Worm (Caenorhabditis elegans) whole organism, young adult: ENCODE data around the gene nmr-2.

Experiments used
- B0261.1 ChIP-seq: sonication (generic microtip); optimal IDR thresholded peaks from 2 replicates; lab custom pipeline; 2016; ENCODE audit warnings: mild to moderate bottlenecking, missing genetic modification characterization, moderate library complexity, missing compliant biosample characterization
- B0336.3 ChIP-seq: fragments of 200-800 bp; sonication (Bioruptor generic); IDR thresholded peaks from 2 replicates; pipeline ENCODE4 v1.3.6; 2022; ENCODE audit warnings: missing genetic modification characterization, missing compliant biosample characterization
- C17E4.6 ChIP-seq: fragments of 200-800 bp; sonication (Bioruptor generic); IDR thresholded peaks from 2 replicates; pipeline ENCODE4 v1.3.6; 2022; ENCODE audit warnings: missing genetic modification reagents, missing genetic modification characterization, missing compliant biosample characterization
- F10E7.11 ChIP-seq: sonication (generic microtip); optimal IDR thresholded peaks from 2 replicates; lab custom pipeline; 2017; ENCODE audit warnings: mild to moderate bottlenecking, missing genetic modification characterization, moderate library complexity, missing compliant biosample characterization
- F33H1.4 ChIP-seq: fragments of 200-800 bp; sonication (Bioruptor generic); IDR thresholded peaks from 2 replicates; pipeline ENCODE4 v1.3.6; 2022; ENCODE audit warnings: missing genetic modification reagents, missing genetic modification characterization, missing compliant biosample characterization
- F55B11.4 ChIP-seq: sonication (generic microtip); optimal IDR thresholded peaks from 2 replicates; lab custom pipeline; 2016; ENCODE audit warnings: missing compliant biosample characterization, missing genetic modification characterization, borderline replicate concordance; ENCODE audit not compliant: insufficient read depth
- F57A8.1 ChIP-seq: fragments of 200-800 bp; sonication (Bioruptor generic); optimal IDR thresholded peaks from 2 replicates; lab custom pipeline; 2018; ENCODE audit warnings: mild to moderate bottlenecking, missing genetic modification characterization, moderate library complexity, missing compliant biosample characterization
- T26A5.8 ChIP-seq: sonication (generic microtip); optimal IDR thresholded peaks from 2 replicates; lab custom pipeline; 2016; ENCODE audit warnings: missing genetic modification characterization, missing compliant biosample characterization
- Y53F4B.3 ChIP-seq: fragments of 200-800 bp; sonication (Bioruptor generic); IDR thresholded peaks from 2 replicates; pipeline ENCODE4 v1.3.6; 2022; ENCODE audit warnings: missing genetic modification reagents, missing genetic modification characterization, missing compliant biosample characterization
- Y56A3A.18 ChIP-seq: fragments of 200-800 bp; sonication (Bioruptor generic); IDR thresholded peaks from 2 replicates; pipeline ENCODE4 v1.3.6; 2022; ENCODE audit warnings: missing genetic modification reagents, missing genetic modification characterization, missing compliant biosample characterization
- ama-1 ChIP-seq, 3 experiments: fragments of 150-350 bp in 1 of 3; sonication (generic microtip) in 2 of 3; optimal IDR thresholded peaks; 2 replicates each; lab custom pipeline; 2014 to 2018; ENCODE audit warnings: missing biosample characterization in 2 of 3, missing genetic modification characterization in 2 of 3, missing genetic modification reagents in 2 of 3
- atf-7 ChIP-seq: sonication (generic microtip); optimal IDR thresholded peaks from 2 replicates; lab custom pipeline; 2017; ENCODE audit warnings: mild to moderate bottlenecking, missing genetic modification characterization, missing compliant biosample characterization
- athp-1 ChIP-seq: sonication (generic microtip); optimal IDR thresholded peaks from 2 replicates; lab custom pipeline; 2017; ENCODE audit warnings: mild to moderate bottlenecking, missing genetic modification characterization, missing compliant biosample characterization
- bed-2 ChIP-seq: fragments of 200-800 bp; sonication (Bioruptor generic); IDR thresholded peaks from 2 replicates; pipeline ENCODE4 v1.3.6; 2022; ENCODE audit warnings: missing genetic modification reagents, missing genetic modification characterization, missing compliant biosample characterization
- ccch-3 ChIP-seq: fragments of 200-800 bp; sonication (Bioruptor generic); optimal IDR thresholded peaks from 2 replicates; lab custom pipeline; 2018; ENCODE audit warnings: mild to moderate bottlenecking, missing genetic modification characterization, missing compliant biosample characterization
- cebp-2 ChIP-seq: fragments of 200-800 bp; sonication (Bioruptor generic); IDR thresholded peaks from 2 replicates; pipeline ENCODE4 v1.3.6; 2022; ENCODE audit warnings: missing genetic modification characterization, missing compliant biosample characterization
- ceh-100 ChIP-seq: fragments of 200-800 bp; sonication (Bioruptor generic); IDR thresholded peaks from 2 replicates; pipeline ENCODE4 v1.3.6; 2022; ENCODE audit warnings: missing genetic modification reagents, missing genetic modification characterization, missing compliant biosample characterization
- ceh-27 ChIP-seq: fragments of 200-800 bp; sonication (Bioruptor generic); optimal IDR thresholded peaks from 2 replicates; lab custom pipeline; 2018; ENCODE audit warnings: mild to moderate bottlenecking, missing genetic modification characterization, moderate library complexity, missing compliant biosample characterization
- ceh-58 ChIP-seq: fragments of 200-800 bp; sonication (Bioruptor generic); IDR thresholded peaks from 2 replicates; pipeline ENCODE4 v1.3.6; 2022; ENCODE audit warnings: missing genetic modification characterization, missing compliant biosample characterization
- ceh-79 ChIP-seq: sonication (generic microtip); optimal IDR thresholded peaks from 2 replicates; lab custom pipeline; 2017; ENCODE audit warnings: mild to moderate bottlenecking, missing genetic modification characterization, missing compliant biosample characterization
- die-1 ChIP-seq: sonication (generic microtip); optimal IDR thresholded peaks from 2 replicates; lab custom pipeline; 2016; ENCODE audit warnings: missing genotype, mild to moderate bottlenecking, missing genetic modification characterization, missing compliant biosample characterization
- dox-1 ChIP-seq: fragments of 200-800 bp; sonication (Bioruptor generic); IDR thresholded peaks from 2 replicates; pipeline ENCODE4 v1.3.6; 2022; ENCODE audit warnings: missing genetic modification reagents, missing genetic modification characterization, missing compliant biosample characterization
- efl-1 ChIP-seq: fragments of 150-350 bp; optimal IDR thresholded peaks from 2 replicates; lab custom pipeline; 2014; ENCODE audit warnings: missing biosample characterization, missing genetic modification reagents, missing genetic modification characterization
- ekl-4 ChIP-seq: fragments of 200-800 bp; sonication (Bioruptor generic); IDR thresholded peaks from 2 replicates; pipeline ENCODE4 v1.3.6; 2022; ENCODE audit warnings: missing genetic modification reagents, missing genetic modification characterization, missing compliant biosample characterization
- ets-4 ChIP-seq: fragments of 200-800 bp; sonication (Bioruptor generic); optimal IDR thresholded peaks from 2 replicates; lab custom pipeline; 2018; ENCODE audit warnings: mild to moderate bottlenecking, missing genetic modification characterization, missing compliant biosample characterization
- fkh-3 ChIP-seq: sonication (generic microtip); optimal IDR thresholded peaks from 2 replicates; lab custom pipeline; 2016; ENCODE audit warnings: mild to moderate bottlenecking, missing genetic modification characterization, missing compliant biosample characterization
- hlh-12 ChIP-seq: sonication (generic microtip); optimal IDR thresholded peaks from 2 replicates; lab custom pipeline; 2016; ENCODE audit warnings: missing genetic modification characterization, missing compliant biosample characterization
- hlh-26 ChIP-seq: fragments of 200-800 bp; sonication (Bioruptor generic); conservative IDR thresholded peaks from 2 replicates; pipeline ENCODE4 v1.3.6; 2022; ENCODE audit warnings: missing genetic modification reagents, missing genetic modification characterization, missing compliant biosample characterization
- hrde-1 ChIP-seq: sonication (generic microtip); optimal IDR thresholded peaks from 2 replicates; lab custom pipeline; 2016; ENCODE audit warnings: missing genetic modification characterization, mild to moderate bottlenecking, missing compliant biosample characterization, moderate library complexity, missing genotype, missing genetic modification reagents, borderline replicate concordance
- hsf-1 ChIP-seq: fragments of 200-800 bp; sonication (Bioruptor generic); IDR thresholded peaks from 2 replicates; pipeline ENCODE4 v1.3.6; 2022; ENCODE audit warnings: missing genetic modification reagents, missing genetic modification characterization, missing compliant biosample characterization
- let-607 ChIP-seq, 2 experiments: fragments of 200-800 bp in 1 of 2; sonication (Bioruptor generic) in 1 of 2; sonication (generic microtip) in 1 of 2; optimal IDR thresholded peaks; 2 replicates each; lab custom pipeline; 2016 to 2018; ENCODE audit warnings: mild to moderate bottlenecking in 2 of 2, missing compliant biosample characterization in 2 of 2, missing genetic modification characterization in 2 of 2, moderate library complexity in 2 of 2, missing genotype in 1 of 2
- lin-26 ChIP-seq: fragments of 200-800 bp; sonication (Bioruptor generic); IDR thresholded peaks from 2 replicates; pipeline ENCODE4 v1.3.6; 2022; ENCODE audit warnings: missing genetic modification reagents, missing genetic modification characterization, missing compliant biosample characterization
- lin-54 ChIP-seq: fragments of 200-800 bp; sonication (Bioruptor generic); optimal IDR thresholded peaks from 2 replicates; lab custom pipeline; 2018; ENCODE audit warnings: mild to moderate bottlenecking, missing genetic modification characterization, missing compliant biosample characterization
- madf-10 ChIP-seq: sonication (generic microtip); optimal IDR thresholded peaks from 2 replicates; lab custom pipeline; 2016; ENCODE audit warnings: mild to moderate bottlenecking, missing genetic modification characterization, missing compliant biosample characterization
- madf-3 ChIP-seq: fragments of 200-800 bp; sonication (Bioruptor generic); IDR thresholded peaks from 2 replicates; pipeline ENCODE4 v1.3.6; 2022; ENCODE audit warnings: missing genetic modification reagents, missing genetic modification characterization, missing compliant biosample characterization
- madf-6 ChIP-seq: fragments of 200-800 bp; sonication (Bioruptor generic); IDR thresholded peaks from 2 replicates; pipeline ENCODE4 v1.3.6; 2022; ENCODE audit warnings: missing genetic modification reagents, missing genetic modification characterization, missing compliant biosample characterization
- mcd-1 ChIP-seq: fragments of 200-800 bp; sonication (Bioruptor generic); IDR thresholded peaks from 2 replicates; pipeline ENCODE4 v1.3.6; 2022; ENCODE audit warnings: missing genetic modification reagents, missing genetic modification characterization, missing compliant biosample characterization
- nfyb-1 ChIP-seq: fragments of 200-800 bp; sonication (Bioruptor generic); IDR thresholded peaks from 2 replicates; pipeline ENCODE4 v1.3.6; 2022; ENCODE audit warnings: missing genetic modification reagents, missing genetic modification characterization, missing compliant biosample characterization
- nhr-179 ChIP-seq: sonication (generic microtip); optimal IDR thresholded peaks from 2 replicates; lab custom pipeline; 2016; ENCODE audit warnings: mild to moderate bottlenecking, missing genetic modification characterization, missing compliant biosample characterization
- nhr-80 ChIP-seq: sonication (generic microtip); optimal IDR thresholded peaks from 2 replicates; lab custom pipeline; 2016; ENCODE audit warnings: missing genetic modification characterization, missing compliant biosample characterization
- rcor-1 ChIP-seq: fragments of 200-800 bp; sonication (Bioruptor generic); IDR thresholded peaks from 2 replicates; pipeline ENCODE4 v1.3.6; 2022; ENCODE audit warnings: missing genetic modification reagents, missing genetic modification characterization, missing compliant biosample characterization
- rec-8 ChIP-seq, 2 experiments: sonication (generic microtip); optimal IDR thresholded peaks; 2 replicates each; lab custom pipeline; 2016; ENCODE audit warnings: mild to moderate bottlenecking in 2 of 2, missing genetic modification characterization in 2 of 2, missing genetic modification reagents in 2 of 2, missing genotype in 2 of 2, missing biosample characterization in 1 of 2, missing compliant biosample characterization in 1 of 2, moderate library complexity in 1 of 2
- rpc-1 ChIP-seq, 2 experiments: fragments of 150-350 bp in 1 of 2; sonication (generic microtip) in 1 of 2; optimal IDR thresholded peaks; 2 replicates each; lab custom pipeline; 2014 to 2018; ENCODE audit warnings: missing biosample characterization in 1 of 2, missing genetic modification characterization in 1 of 2, missing genetic modification reagents in 1 of 2, missing genotype in 1 of 2
- snpc-3.4 ChIP-seq: sonication (generic microtip); optimal IDR thresholded peaks from 2 replicates; lab custom pipeline; 2017; ENCODE audit warnings: missing genetic modification characterization, mild to moderate bottlenecking, missing compliant biosample characterization, antibody characterized with exemption, moderate library complexity, missing genotype, missing genetic modification reagents
- somi-1 ChIP-seq: fragments of 200-800 bp; sonication (Bioruptor generic); optimal IDR thresholded peaks from 2 replicates; lab custom pipeline; 2018; ENCODE audit warnings: mild to moderate bottlenecking, missing genetic modification characterization, missing compliant biosample characterization
- xnd-1 ChIP-seq: sonication (generic microtip); optimal IDR thresholded peaks from 2 replicates; lab custom pipeline; 2016; ENCODE audit warnings: missing genotype, missing genetic modification reagents, missing genetic modification characterization, missing compliant biosample characterization
- ztf-18 ChIP-seq: sonication (generic microtip); optimal IDR thresholded peaks from 2 replicates; lab custom pipeline; 2016; ENCODE audit warnings: missing genotype, mild to moderate bottlenecking, missing genetic modification characterization, missing compliant biosample characterization

nmr-2 gene

DNA sequence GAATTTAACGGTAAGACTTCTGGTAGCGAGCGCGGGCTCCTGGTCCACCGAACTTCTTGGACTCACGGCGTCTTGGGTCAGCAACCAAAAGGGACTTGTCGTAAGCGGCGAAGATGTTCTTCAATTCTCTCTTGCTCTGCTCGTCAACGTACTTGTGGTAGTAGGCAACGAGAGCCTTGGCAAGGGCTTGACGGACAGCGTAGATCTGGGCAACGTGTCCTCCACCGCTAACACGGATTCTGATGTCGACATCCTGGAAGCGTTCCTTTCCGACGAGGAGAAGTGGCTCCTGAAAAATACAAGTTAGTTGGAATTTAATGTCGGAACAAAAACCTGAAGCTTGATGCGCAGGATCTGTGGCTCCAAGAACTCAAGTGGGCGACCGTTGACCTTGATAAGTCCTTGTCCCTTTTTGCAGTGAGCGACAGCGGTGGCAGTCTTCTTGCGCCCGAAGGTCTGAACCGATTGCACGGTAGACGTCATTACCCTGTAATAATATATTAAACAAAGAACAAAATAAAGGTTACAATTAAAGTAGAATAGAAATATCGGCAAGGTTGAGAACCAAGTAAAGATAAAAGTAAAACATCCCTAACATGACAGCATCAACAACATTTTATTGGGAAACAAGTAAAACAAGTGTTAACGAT is 11.3 kb downstream of the nmr-2 start, which contains the start of gene rps-16 (continued):
- peak; percentile 76 for TF ChIP-seq hrde-1 (tag; lab: Kevin White, UChicago)
- TF ChIP-seq B0261.1 (tag; lab: Kevin White, UChicago): no peak
- TF ChIP-seq ztf-18 (tag; lab: Kevin White, UChicago): peak; percentile 10
- TF ChIP-seq B0336.3 (GFP tag; lab: Robert Waterston, UW): peak; percentile 79; the same call in 1 of the 2 replicates
- TF ChIP-seq rcor-1: peak; percentile 80
- peak; percentile 67 for TF ChIP-seq mcd-1 (GFP tag; lab: Robert Waterston, UW)
- TF ChIP-seq atf-7: peak; percentile 62
- peak; percentile 15 for TF ChIP-seq die-1 (tag; lab: Kevin White, UChicago)
- TF ChIP-seq F57A8.1 (GFP tag; lab: Kevin White, UChicago): peak; percentile 35
- peak; percentile 67 for TF ChIP-seq Y56A3A.18
- no peak; the same call in 1 of the 2 replicates for TF ChIP-seq lin-26 (GFP tag; lab: Robert Waterston, UW)
- TF ChIP-seq C17E4.6 (GFP tag; lab: Robert Waterston, UW): 0 out of 2 replicates have a peak, but pooled peaks have one; percentile 17
- peak; percentile 89 for TF ChIP-seq fkh-3 (tag; lab: Kevin White, UChicago)
- peak; percentile 63 for TF ChIP-seq dox-1 (GFP tag; lab: Robert Waterston, UW)
- no peak for TF ChIP-seq ama-1 (optimal IDR thresholded peaks at IDR 0.05; lab: Kevin White, UChicago)
- TF ChIP-seq ama-1 (GFP tag; optimal IDR thresholded peaks at IDR 0.05; lab: Kevin White, UChicago): peak; percentile 29 to 80
- TF ChIP-seq nhr-179 (tag; lab: Kevin White, UChicago): no peak
- TF ChIP-seq athp-1: peak; percentile 66
- peak; percentile 9 for TF ChIP-seq xnd-1 (tag; lab: Kevin White, UChicago)
- no peak for TF ChIP-seq somi-1 (GFP tag; lab: Kevin White, UChicago)
- TF ChIP-seq F33H1.4: no peak
- TF ChIP-seq madf-10 (tag; lab: Kevin White, UChicago): no peak
- peak; percentile 81 for TF ChIP-seq hsf-1 (GFP tag; lab: Robert Waterston, UW)
- TF ChIP-seq let-607 (tag; optimal IDR thresholded peaks at IDR 0.05; lab: Kevin White, UChicago): no peak
- TF ChIP-seq ekl-4 (GFP tag; lab: Robert Waterston, UW): peak; percentile 89
- TF ChIP-seq F55B11.4 (tag; lab: Kevin White, UChicago): no peak
- TF ChIP-seq lin-54: peak; percentile 39
- TF ChIP-seq F10E7.11 (tag; lab: Kevin White, UChicago): peak; percentile 21
- TF ChIP-seq ceh-27 (GFP tag; lab: Kevin White, UChicago): no peak
- peak; percentile 79 for TF ChIP-seq nfyb-1 (GFP tag; lab: Robert Waterston, UW)
- 0 out of 2 replicates have a peak, but pooled peaks have one; percentile 31 for TF ChIP-seq bed-2 (GFP tag; lab: Robert Waterston, UW)
- no peak for TF ChIP-seq ccch-3 (GFP tag; lab: Kevin White, UChicago)
- peak; percentile 44 for TF ChIP-seq snpc-3.4
- TF ChIP-seq rpc-1 (optimal IDR thresholded peaks at IDR 0.05; lab: Kevin White, UChicago): no peak
- no peak for TF ChIP-seq rpc-1 (tag; optimal IDR thresholded peaks at IDR 0.05; lab: Kevin White, UChicago)
- peak; percentile 79 for TF ChIP-seq T26A5.8 (tag; lab: Kevin White, UChicago)
- peak; percentile 3 for TF ChIP-seq efl-1 (GFP tag; lab: Kevin White, UChicago)
- TF ChIP-seq cebp-2 (GFP tag; lab: Robert Waterston, UW): peak; percentile 87; the same call in 1 of the 2 replicates
- TF ChIP-seq ceh-100 (GFP tag; lab: Robert Waterston, UW): peak; percentile 81
- no peak for TF ChIP-seq hlh-26 (GFP tag; lab: Robert Waterston, UW)
- no peak for TF ChIP-seq nhr-80 (tag; lab: Kevin White, UChicago)
- TF ChIP-seq ceh-58 (GFP tag; lab: Robert Waterston, UW): 0 out of 2 replicates have a peak, but pooled peaks have one; percentile 85
- TF ChIP-seq madf-6 (GFP tag; lab: Robert Waterston, UW): peak; percentile 80
- peak; percentile 28 for TF ChIP-seq ceh-79
- TF ChIP-seq hlh-12 (tag; lab: Kevin White, UChicago): no peak
- TF ChIP-seq madf-3 (GFP tag; lab: Robert Waterston, UW): peak; percentile 81
- no peak for TF ChIP-seq ets-4 (GFP tag; lab: Kevin White, UChicago)
- peak in 1 of 2 experiments; percentile 13 for TF ChIP-seq rec-8 (tag; optimal IDR thresholded peaks at IDR 0.05; lab: Kevin White, UChicago)
- no peak for TF ChIP-seq Y53F4B.3 (GFP tag; lab: Robert Waterston, UW)
